Worm (Caenorhabditis elegans) whole organism, L2 larva: ENCODE results near the gene sms-1.

Source experiments
- R02D3.7 ChIP-seq: fragments of 150-350 bp; optimal IDR thresholded peaks from 2 replicates; lab custom pipeline; 2014; ENCODE audit warnings: missing biosample characterization, missing genetic modification characterization
- alr-1 ChIP-seq: fragments of 150-350 bp; optimal IDR thresholded peaks from 2 replicates; lab custom pipeline; 2014; ENCODE audit warnings: missing biosample characterization, missing genetic modification characterization
- egl-27 ChIP-seq: sonication (generic microtip); optimal IDR thresholded peaks from 3 replicates; lab custom pipeline; 2017; ENCODE audit warnings: missing biosample characterization, missing genetic modification reagents, missing genetic modification characterization
- fos-1 ChIP-seq: fragments of 150-350 bp; optimal IDR thresholded peaks from 2 replicates; lab custom pipeline; 2014; ENCODE audit warnings: missing biosample characterization, missing genetic modification characterization
- nhr-12 ChIP-seq: fragments of 150-350 bp; optimal IDR thresholded peaks from 2 replicates; lab custom pipeline; 2014; ENCODE audit warnings: missing biosample characterization, missing genetic modification characterization
- nhr-237 ChIP-seq: fragments of 150-350 bp; optimal IDR thresholded peaks from 2 replicates; lab custom pipeline; 2014; ENCODE audit warnings: missing biosample characterization, missing genetic modification characterization
- peb-1 ChIP-seq: fragments of 150-350 bp; optimal IDR thresholded peaks from 2 replicates; lab custom pipeline; 2014; ENCODE audit warnings: missing biosample characterization, missing genetic modification characterization
- unc-55 ChIP-seq: fragments of 150-350 bp; sonication (generic microtip); optimal IDR thresholded peaks from 3 replicates; lab custom pipeline; 2014; ENCODE audit warnings: missing biosample characterization, missing genetic modification reagents, missing genetic modification characterization
- unc-62 ChIP-seq: fragments of 150-350 bp; optimal IDR thresholded peaks from 2 replicates; lab custom pipeline; 2014; ENCODE audit warnings: missing biosample characterization, missing genetic modification reagents, missing genetic modification characterization
- zag-1 ChIP-seq: fragments of 150-350 bp; optimal IDR thresholded peaks from 2 replicates; lab custom pipeline; 2014; ENCODE audit warnings: missing biosample characterization, missing genetic modification characterization
- ztf-11 ChIP-seq: sonication (generic microtip); optimal IDR thresholded peaks from 2 replicates; lab custom pipeline; 2017; ENCODE audit warnings: missing biosample characterization, missing genetic modification characterization

DNA sequence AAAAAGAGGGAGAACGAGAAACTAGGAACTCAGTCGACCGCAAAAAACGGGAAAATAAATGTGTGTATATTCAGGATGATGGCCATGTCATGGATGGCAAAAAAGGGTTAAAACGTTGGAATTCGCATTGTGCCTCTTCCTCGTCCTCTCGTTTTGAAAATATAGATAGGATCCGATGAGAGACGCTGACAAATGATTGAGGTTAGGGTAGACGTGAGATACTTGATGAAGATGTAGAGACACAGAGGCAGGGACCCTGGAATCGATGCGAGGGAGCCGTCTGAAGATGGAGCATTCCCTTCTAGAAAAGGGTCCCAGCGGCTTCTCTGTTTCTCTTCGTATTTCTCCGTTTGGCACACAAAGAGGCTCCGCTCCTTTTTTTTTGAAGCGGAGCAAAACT is 3.0 kb downstream of the sms-1 start:
- TF ChIP-seq R02D3.7 (tag; lab: Kevin White, UChicago) (no peak), egl-27 (tag; lab: Kevin White, UChicago) (peak; percentile 14), alr-1 (no peak), zag-1 (tag; lab: Kevin White, UChicago) (peak; percentile 60), fos-1 (tag; lab: Kevin White, UChicago) (no peak), nhr-12 (no peak), nhr-237 (tag; lab: Kevin White, UChicago) (no peak), ztf-11 (no peak), unc-55 (GFP tag; lab: Kevin White, UChicago) (peak; percentile 65), unc-62 (no peak), peb-1 (tag; lab: Kevin White, UChicago) (no peak)
